Worm (Caenorhabditis elegans) whole organism, L4/young adult: ENCODE results near the gene C35A5.6.

Experiments
- W03F9.2 ChIP-seq: fragments of 150-350 bp; optimal IDR thresholded peaks from 2 replicates; lab custom pipeline; 2014; ENCODE audit warnings: missing biosample characterization, missing genetic modification characterization
- dao-5 ChIP-seq: sonication (generic microtip); optimal IDR thresholded peaks from 2 replicates; lab custom pipeline; 2016; ENCODE audit warnings: missing genotype, missing genetic modification characterization, moderate library complexity, missing compliant biosample characterization
- him-1 ChIP-seq: sonication (generic microtip); optimal IDR thresholded peaks from 2 replicates; lab custom pipeline; 2016; ENCODE audit warnings: missing genotype, missing genetic modification reagents, missing genetic modification characterization, missing compliant biosample characterization

The C35A5.6 gene

DNA sequence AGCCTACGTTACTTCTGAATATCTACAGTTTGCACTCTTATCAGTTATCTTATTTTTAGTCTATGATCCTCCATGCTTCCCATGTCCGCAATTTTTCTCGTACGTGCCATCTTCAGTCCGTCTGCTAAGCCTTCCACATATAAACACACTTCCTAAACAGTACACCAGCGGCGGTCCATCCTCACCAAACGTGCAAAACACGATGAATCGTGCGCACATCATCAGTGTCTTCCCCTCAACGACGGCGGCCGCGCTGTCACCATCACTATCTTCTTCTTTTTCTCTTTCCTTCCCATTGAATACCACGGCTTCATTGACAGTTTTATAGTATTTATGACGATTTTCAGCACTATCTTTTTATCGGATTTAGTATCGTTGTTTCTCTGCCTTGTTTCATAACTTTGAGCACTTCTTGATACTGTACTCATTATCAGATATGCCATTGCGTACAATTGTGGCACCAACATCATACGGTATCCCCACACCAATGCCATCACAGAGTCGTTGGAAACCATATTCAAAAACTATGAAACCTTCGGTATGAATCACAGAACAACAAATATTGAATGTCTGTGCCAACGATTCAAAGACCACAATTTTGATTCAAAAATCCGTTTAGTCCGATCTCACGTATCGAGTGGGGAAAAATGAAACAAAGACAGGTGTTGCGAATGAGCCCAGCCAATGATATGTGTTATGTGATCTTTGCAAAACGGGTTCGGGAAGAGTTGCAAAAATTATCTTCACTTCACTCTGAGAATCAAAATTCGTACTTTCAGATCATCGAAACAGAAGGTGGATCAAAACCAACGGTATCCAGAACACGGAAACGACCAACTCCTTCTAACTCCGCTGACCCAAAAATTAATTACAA is 35.8 kb upstream of the C35A5.6 start:
- TF ChIP-seq him-1 (tag; lab: Kevin White, UChicago) (no peak), dao-5 (tag; lab: Kevin White, UChicago) (no peak), W03F9.2 (tag; lab: Kevin White, UChicago) (no peak)

ce11 chrV:10474040-10474439 is 34.9 kb upstream of the C35A5.6 start:
- no peak for TF ChIP-seq dao-5 (tag; lab: Kevin White, UChicago)
- TF ChIP-seq him-1 (tag; lab: Kevin White, UChicago): no peak
- TF ChIP-seq W03F9.2 (tag; lab: Kevin White, UChicago): no peak

ce11 chrV:10475421-10475820 is 33.5 kb upstream of the C35A5.6 start:
- TF ChIP-seq W03F9.2 (tag; lab: Kevin White, UChicago) (no peak), dao-5 (tag; lab: Kevin White, UChicago) (no peak), him-1 (tag; lab: Kevin White, UChicago) (no peak)

- no peak for TF ChIP-seq W03F9.2 (tag; lab: Kevin White, UChicago)
- TF ChIP-seq dao-5 (tag; lab: Kevin White, UChicago): no peak
- peak; percentile 23 for TF ChIP-seq him-1 (tag; lab: Kevin White, UChicago)
These were observed 32.0 kb upstream of the C35A5.6 start for ce11 chrV:10476864-10477443.

- TF ChIP-seq dao-5 (tag; lab: Kevin White, UChicago) (no peak), him-1 (tag; lab: Kevin White, UChicago) (no peak), W03F9.2 (tag; lab: Kevin White, UChicago) (no peak)
These were observed 30.7 kb upstream of the C35A5.6 start, which contains the start of the genes crp-1 and Y32F6B.9 for ce11 chrV:10478097-10478828. Gene crp-1, plus strand, starts transcription at chrV:10478564. Gene Y32F6B.9, plus strand, starts transcription at chrV:10478699.

ce11 chrV:10483995-10484394 is 24.9 kb upstream of the C35A5.6 start:
- TF ChIP-seq W03F9.2 (tag; lab: Kevin White, UChicago) (no peak), him-1 (tag; lab: Kevin White, UChicago) (no peak), dao-5 (tag; lab: Kevin White, UChicago) (no peak)

DNA sequence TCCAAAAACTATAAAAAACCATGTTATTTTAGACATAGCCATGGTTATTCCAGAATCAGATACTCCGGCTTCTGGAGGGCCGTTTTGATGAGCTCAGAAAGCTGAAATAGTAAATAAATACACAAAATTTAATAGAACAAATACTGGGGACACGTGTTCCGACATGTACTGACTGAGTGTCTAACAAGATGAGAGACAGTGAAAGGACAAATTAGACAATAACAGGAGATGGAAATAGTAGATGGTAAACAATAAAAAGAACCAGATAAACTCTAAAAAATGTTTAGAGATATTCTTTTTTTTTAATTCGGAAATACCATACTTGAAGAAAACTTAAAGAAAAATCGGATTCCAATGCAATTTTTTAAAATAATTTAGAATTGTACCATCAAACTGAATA is 24.3 kb upstream of the C35A5.6 start, which contains the start of gene Y32F6B.1:
Y32F6B.1 (minus strand) TSS at position 101 of the 400 bp plus-strand sequence.
- no peak for TF ChIP-seq him-1 (tag; lab: Kevin White, UChicago)
- TF ChIP-seq dao-5 (tag; lab: Kevin White, UChicago): no peak
- TF ChIP-seq W03F9.2 (tag; lab: Kevin White, UChicago): no peak

- TF ChIP-seq dao-5 (tag; lab: Kevin White, UChicago) (no peak), W03F9.2 (tag; lab: Kevin White, UChicago) (no peak), him-1 (tag; lab: Kevin White, UChicago) (no peak)
These were observed 23.5 kb upstream of the C35A5.6 start for ce11 chrV:10485389-10485788.

DNA sequence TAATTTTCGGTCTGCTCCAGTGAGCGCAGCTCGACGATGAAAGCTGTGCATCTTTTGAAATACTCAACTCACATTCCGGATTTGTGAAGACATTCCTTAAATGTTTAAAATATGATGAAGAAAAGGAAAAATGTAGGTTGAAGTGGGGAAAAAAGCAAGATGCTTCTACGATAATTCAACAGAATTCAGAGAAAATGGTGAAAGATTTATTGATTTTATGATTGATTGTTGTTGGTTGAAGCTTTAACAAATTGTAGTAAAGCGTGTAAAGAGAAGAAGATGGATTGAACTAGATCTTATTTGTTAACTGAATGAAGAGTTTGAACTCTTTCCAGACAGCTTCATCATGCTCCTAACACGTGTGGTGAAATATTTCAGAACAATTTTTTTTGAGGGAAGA is 18.9 kb upstream of the C35A5.6 start, which contains the start of gene ncx-5:
ncx-5 (minus strand) TSS at position 101 of the 400 bp plus-strand sequence.
- TF ChIP-seq W03F9.2 (tag; lab: Kevin White, UChicago) (no peak), dao-5 (tag; lab: Kevin White, UChicago) (no peak), him-1 (tag; lab: Kevin White, UChicago) (no peak)

ce11 chrV:10491443-10491842 is 17.5 kb upstream of the C35A5.6 start, which contains the start of gene aqp-5:
Gene aqp-5, plus strand, starts transcription at chrV:10491743.
- TF ChIP-seq dao-5 (tag; lab: Kevin White, UChicago) (no peak), him-1 (tag; lab: Kevin White, UChicago) (no peak), W03F9.2 (tag; lab: Kevin White, UChicago) (no peak)

DNA sequence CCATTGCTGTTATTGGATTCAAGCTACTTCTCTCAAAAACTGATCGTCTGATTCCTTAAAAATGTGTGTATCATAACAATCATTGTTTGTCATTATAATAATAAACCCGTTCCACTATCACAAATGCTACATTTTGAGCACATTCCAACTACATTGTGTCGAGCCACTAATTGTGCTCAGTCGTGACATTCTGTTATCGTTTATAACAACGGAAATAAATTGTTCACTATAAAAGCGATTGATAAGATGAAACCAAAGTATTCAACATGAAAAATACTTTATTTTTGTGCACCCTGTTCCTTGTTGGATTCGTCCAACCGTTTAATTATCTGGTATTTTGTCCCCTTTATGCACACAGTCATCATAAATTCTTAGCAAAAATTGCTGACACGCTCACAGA is 15.8 kb upstream of the C35A5.6 start, which contains the start of gene ugt-33:
ugt-33 (plus strand) TSS at position 260 of the 400 bp plus-strand sequence.
- TF ChIP-seq dao-5 (tag; lab: Kevin White, UChicago) (no peak), him-1 (tag; lab: Kevin White, UChicago) (no peak), W03F9.2 (tag; lab: Kevin White, UChicago) (no peak)

DNA sequence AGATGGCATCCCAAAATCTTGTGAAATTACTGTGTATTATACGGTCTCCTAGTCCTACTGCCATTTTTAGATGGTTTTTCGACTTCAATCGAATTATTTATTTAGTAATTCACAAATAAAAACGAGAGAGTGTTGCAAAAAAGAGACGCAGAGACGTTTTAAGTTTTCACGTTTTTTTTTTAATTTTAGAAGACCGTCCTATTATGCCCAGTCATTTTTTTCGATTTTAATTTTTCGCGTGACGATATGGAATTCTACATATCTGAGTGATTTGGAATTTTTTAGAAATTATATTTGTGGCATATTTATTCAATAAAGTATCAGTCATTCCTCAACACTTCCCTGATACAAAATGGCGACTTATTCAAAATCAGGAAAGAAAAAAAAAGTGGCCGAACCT is 12.2 kb upstream of the C35A5.6 start, which contains the start of gene C35A5.4:
C35A5.4 (plus strand) TSS at position 301 of the 400 bp plus-strand sequence.
- TF ChIP-seq him-1 (tag; lab: Kevin White, UChicago) (no peak), dao-5 (tag; lab: Kevin White, UChicago) (no peak), W03F9.2 (tag; lab: Kevin White, UChicago) (no peak)
